Worm (Caenorhabditis elegans) whole organism, L4/young adult: ENCODE data around the gene cho-1.

Experiments
- dao-5 ChIP-seq: sonication (generic microtip); optimal IDR thresholded peaks from 2 replicates; lab custom pipeline; 2016; ENCODE audit warnings: missing genotype, missing genetic modification characterization, moderate library complexity, missing compliant biosample characterization
- him-1 ChIP-seq: sonication (generic microtip); optimal IDR thresholded peaks from 2 replicates; lab custom pipeline; 2016; ENCODE audit warnings: missing genotype, missing genetic modification reagents, missing genetic modification characterization, missing compliant biosample characterization

DNA sequence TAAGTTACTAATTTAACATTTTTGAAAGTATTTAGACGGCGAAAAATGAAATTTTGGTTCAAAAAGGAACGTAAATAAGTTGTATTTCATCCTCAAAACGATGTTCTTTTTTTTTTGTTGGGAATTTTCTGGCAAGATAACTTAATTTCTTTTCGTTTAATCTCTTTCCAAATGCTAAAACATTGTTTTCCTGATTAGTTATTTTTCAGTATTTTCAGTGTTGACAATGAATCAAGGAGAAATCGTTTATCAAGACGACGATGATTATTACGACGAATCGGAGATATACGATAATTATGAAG, 26.4 kb upstream of the cho-1 start, which contains the start of gene lin-54:
- TF ChIP-seq him-1 (no peak), dao-5 (tag; lab: Kevin White, UChicago) (no peak)
